Fruit fly (Drosophila melanogaster) whole organism, adult: ENCODE data around the gene CG10348.

ENCODE experiments used
- CG11617 ChIP-seq: fragments of 200-800 bp; sonication (Bioruptor generic); optimal IDR thresholded peaks from 2 replicates; lab custom pipeline; 2017; ENCODE audit warnings: mild to moderate bottlenecking, missing biosample characterization, missing genetic modification reagents, missing genetic modification characterization
- CG33017 ChIP-seq: fragments of 200-800 bp; sonication (Bioruptor generic); optimal IDR thresholded peaks from 2 replicates; lab custom pipeline; 2018; ENCODE audit warnings: missing biosample characterization, mild to moderate bottlenecking, missing genetic modification characterization, moderate library complexity
- CG5204 ChIP-seq: fragments of 200-800 bp; sonication (Bioruptor generic); optimal IDR thresholded peaks from 2 replicates; lab custom pipeline; 2016; ENCODE audit warnings: missing biosample characterization, missing genetic modification characterization
- CG7101 ChIP-seq: fragments of 200-800 bp; sonication (Bioruptor generic); optimal IDR thresholded peaks from 2 replicates; lab custom pipeline; 2018; ENCODE audit warnings: missing biosample characterization, mild to moderate bottlenecking, missing genetic modification characterization, moderate library complexity
- ovo ChIP-seq: fragments of 200-800 bp; sonication (Bioruptor generic); optimal IDR thresholded peaks from 2 replicates; lab custom pipeline; 2016; ENCODE audit warnings: missing biosample characterization, missing genetic modification characterization
- pad ChIP-seq: fragments of 200-800 bp; sonication (Bioruptor generic); optimal IDR thresholded peaks from 3 replicates; lab custom pipeline; 2017; ENCODE audit warnings: missing biosample characterization, missing genetic modification characterization, mild to moderate bottlenecking, moderate library complexity, missing genetic modification reagents
- tj ChIP-seq: fragments of 200-800 bp; sonication (Bioruptor generic); optimal IDR thresholded peaks from 3 replicates; lab custom pipeline; 2017; ENCODE audit warnings: missing biosample characterization, mild to moderate bottlenecking, missing genetic modification characterization, moderate library complexity
- toe ChIP-seq: fragments of 200-800 bp; sonication (Bioruptor generic); optimal IDR thresholded peaks from 2 replicates; lab custom pipeline; 2016; ENCODE audit warnings: missing biosample characterization, missing genetic modification characterization

- no peak for TF ChIP-seq ovo (GFP tag; lab: Kevin White, UChicago)
- TF ChIP-seq pad, result no peak
- TF ChIP-seq CG5204 (GFP tag; lab: Kevin White, UChicago), result no peak
- no peak for TF ChIP-seq CG11617 (GFP tag; lab: Kevin White, UChicago)
- no peak for TF ChIP-seq CG33017 (tag; lab: Kevin White, UChicago)
- TF ChIP-seq CG7101 (tag; lab: Kevin White, UChicago), result no peak
- TF ChIP-seq tj (GFP tag; lab: Kevin White, UChicago), result peak; percentile 38
- no peak for TF ChIP-seq toe (GFP tag; lab: Kevin White, UChicago)
Observed at dm6 chr2L:18688646-18689296, 43.6 kb downstream of the CG10348 start, which contains the start of gene msl-1.
